Fruit fly (Drosophila melanogaster): Measurements from ENCODE around the gene pinta.

The pinta gene

dm6 chr3R:22411879-22412587, 12.7 kb downstream of the pinta start (continued):
- peak; percentile 31 for TF ChIP-seq CG3281 (GFP tag; optimal IDR thresholded peaks at IDR 0.05)
- TF ChIP-seq PHDP (tag; optimal IDR thresholded peaks at IDR 0.05), result peak; percentile 6
- no peak for TF ChIP-seq CG10654 (GFP tag; optimal IDR thresholded peaks at IDR 0.05)
- no peak for TF ChIP-seq Rfx (GFP tag; IDR thresholded peaks at IDR 0.05)
- TF ChIP-seq cwo (GFP tag; optimal IDR thresholded peaks at IDR 0.05), result peak; percentile 59
- TF ChIP-seq Awh (GFP tag; IDR thresholded peaks at IDR 0.05), result no peak
- peak; percentile 23; the same call in 1 of the 2 replicates for TF ChIP-seq CG16779 (GFP tag; IDR thresholded peaks at IDR 0.05)
- no peak for TF ChIP-seq br (optimal IDR thresholded peaks at IDR 0.05)
- no peak for TF ChIP-seq CG17829 (tag; optimal IDR thresholded peaks at IDR 0.05)
- TF ChIP-seq Kr (GFP tag; optimal IDR thresholded peaks at IDR 0.05), result no peak
- TF ChIP-seq pho (GFP tag; optimal IDR thresholded peaks at IDR 0.05), result no peak
- TF ChIP-seq CG15479 (GFP tag; optimal IDR thresholded peaks at IDR 0.05), result peak; percentile 15
- TF ChIP-seq sd (tag; optimal IDR thresholded peaks at IDR 0.05), result peak; percentile 56
- TF ChIP-seq nerfin-1 (tag; optimal IDR thresholded peaks at IDR 0.05), result no peak
- TF ChIP-seq HLH3B (GFP tag; IDR thresholded peaks at IDR 0.05), result no peak
- no peak for TF ChIP-seq eyg (GFP tag; optimal IDR thresholded peaks at IDR 0.05)
- no peak for TF ChIP-seq bcd (GFP tag; optimal IDR thresholded peaks at IDR 0.05)
- peak; percentile 70 for TF ChIP-seq Med (GFP tag)
- no peak for TF ChIP-seq Usf (GFP tag; optimal IDR thresholded peaks at IDR 0.05)
- TF ChIP-seq CG12769 (tag; optimal IDR thresholded peaks at IDR 0.05), result peak; percentile 18
- no peak for TF ChIP-seq inv (GFP tag; IDR thresholded peaks at IDR 0.05; ENCODE audit: partially characterized antibody)
- TF ChIP-seq Oaz (GFP tag; IDR thresholded peaks at IDR 0.05), result no peak
- TF ChIP-seq ERR (GFP tag; optimal IDR thresholded peaks at IDR 0.05), result no peak
- no peak for TF ChIP-seq Fer3 (tag; optimal IDR thresholded peaks at IDR 0.05)
- no peak for TF ChIP-seq CG4404 (GFP tag; IDR thresholded peaks at IDR 0.05)
- TF ChIP-seq Chrac-16 (GFP tag; optimal IDR thresholded peaks at IDR 0.05), result no peak
- no peak for TF ChIP-seq CG11093 (GFP tag; IDR thresholded peaks at IDR 0.05)
- peak; percentile 77 for TF ChIP-seq cg (GFP tag; optimal IDR thresholded peaks at IDR 0.05)
- no peak for TF ChIP-seq Blimp-1 (GFP tag; optimal IDR thresholded peaks at IDR 0.05)
- peak; percentile 45 for TF ChIP-seq CG10543 (GFP tag; optimal IDR thresholded peaks at IDR 0.05)
- TF ChIP-seq croc (GFP tag; conservative IDR thresholded peaks at IDR 0.05), result no peak
- TF ChIP-seq Atf6 (GFP tag; IDR thresholded peaks at IDR 0.05), result 0 out of 2 replicates have a peak, but pooled peaks have one; percentile 8
- peak; percentile 87 for TF ChIP-seq ftz-f1 (GFP tag; optimal IDR thresholded peaks at IDR 0.05)
- TF ChIP-seq dysf (GFP tag; IDR thresholded peaks at IDR 0.05), result no peak
- peak; percentile 52; the same call in 1 of the 4 replicates for TF ChIP-seq chinmo (GFP tag; IDR thresholded peaks at IDR 0.05; ENCODE audit: partially characterized antibody)

DNA sequence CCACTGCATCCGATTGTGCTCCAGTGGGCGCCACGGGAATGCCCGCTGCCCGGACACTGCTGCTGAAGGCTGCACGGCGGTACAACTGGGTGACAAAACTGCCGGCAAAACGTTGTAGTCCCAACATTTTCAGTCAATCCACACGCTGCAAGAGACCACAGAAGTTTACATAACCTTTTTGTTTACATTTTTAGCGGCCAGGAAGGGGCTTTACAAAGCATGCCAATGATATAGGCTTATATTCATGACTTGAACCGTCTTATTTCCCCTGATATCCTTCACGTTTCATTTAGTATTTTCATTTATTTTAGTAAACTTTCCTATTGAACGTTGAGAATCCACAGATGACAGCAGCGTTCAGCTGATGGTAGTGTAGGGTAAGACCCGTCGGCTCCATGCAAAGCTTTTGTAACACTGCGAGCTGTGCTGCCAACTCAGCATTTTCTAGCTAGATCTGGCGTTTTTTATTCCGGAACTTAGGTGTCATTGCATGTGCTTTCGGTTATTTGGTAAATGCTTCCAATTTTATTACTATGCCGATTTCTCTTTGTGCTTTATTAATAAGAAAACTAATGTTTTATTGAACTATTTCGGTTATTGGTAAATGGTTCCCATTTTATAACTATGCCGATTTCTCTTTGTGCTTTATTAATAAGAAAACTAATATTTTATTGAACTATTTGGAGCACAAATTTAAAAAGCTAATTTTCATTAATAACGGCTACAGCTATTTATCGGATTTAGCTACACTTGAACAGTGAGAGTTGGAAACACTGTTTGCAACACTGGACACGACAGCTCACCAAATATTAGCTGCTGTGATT, 14.0 kb downstream of the pinta start, which contains the start of the genes CG13850 and lqfR:
TSS of gene CG13850 (minus strand) at position 379 of the 824 bp plus-strand sequence.
TSS of gene lqfR (plus strand) at position 765 of the 824 bp plus-strand sequence.
- TF ChIP-seq HmgD (GFP tag; optimal IDR thresholded peaks at IDR 0.05), result peak; percentile 76
- peak; percentile 79 for TF ChIP-seq maf-S (GFP tag; optimal IDR thresholded peaks at IDR 0.05)
- TF ChIP-seq ems (GFP tag; optimal IDR thresholded peaks at IDR 0.05), result peak; percentile 80
- TF ChIP-seq schlank (tag; optimal IDR thresholded peaks at IDR 0.05), result peak; percentile 35
- TF ChIP-seq CG16815 (GFP tag; optimal IDR thresholded peaks at IDR 0.05), result peak; percentile 83
- TF ChIP-seq CG7987 (GFP tag; optimal IDR thresholded peaks at IDR 0.05), result peak; percentile 6
- TF ChIP-seq pita (GFP tag; optimal IDR thresholded peaks at IDR 0.05), result no peak
- TF ChIP-seq CG12299 (tag; optimal IDR thresholded peaks at IDR 0.05), result peak; percentile 40
- no peak for TF ChIP-seq Neu2 (GFP tag; optimal IDR thresholded peaks at IDR 0.05; ENCODE audit: borderline replicate concordance)
- TF ChIP-seq crp (GFP tag; optimal IDR thresholded peaks at IDR 0.05), result peak; percentile 21 to 84
- TF ChIP-seq mld (GFP tag; IDR thresholded peaks at IDR 0.05; ENCODE audit: partially characterized antibody), result no peak
- TF ChIP-seq aop (GFP tag; IDR thresholded peaks at IDR 0.05), result no peak
- TF ChIP-seq Lhr (GFP tag; optimal IDR thresholded peaks at IDR 0.05), result peak; percentile 53
- TF ChIP-seq eyg (GFP tag; optimal IDR thresholded peaks at IDR 0.05), result peak; percentile 39
- TF ChIP-seq CG3281 (GFP tag; optimal IDR thresholded peaks at IDR 0.05), result peak; percentile 67
- peak; percentile 35 for TF ChIP-seq Asciz (GFP tag; optimal IDR thresholded peaks at IDR 0.05)
